Fruit fly (Drosophila melanogaster) S2 (cell line): Measurements from ENCODE around the gene beta4GalNAcTB.

Experiments
- CG8478 ChIP-seq: fragments of >200 bp; optimal IDR thresholded peaks from 2 replicates; lab custom pipeline; 2018
- CTCF ChIP-seq, 2 experiments: fragments of >200 bp; optimal IDR thresholded peaks; 2 replicates each; lab custom pipeline; 2018

DNA sequence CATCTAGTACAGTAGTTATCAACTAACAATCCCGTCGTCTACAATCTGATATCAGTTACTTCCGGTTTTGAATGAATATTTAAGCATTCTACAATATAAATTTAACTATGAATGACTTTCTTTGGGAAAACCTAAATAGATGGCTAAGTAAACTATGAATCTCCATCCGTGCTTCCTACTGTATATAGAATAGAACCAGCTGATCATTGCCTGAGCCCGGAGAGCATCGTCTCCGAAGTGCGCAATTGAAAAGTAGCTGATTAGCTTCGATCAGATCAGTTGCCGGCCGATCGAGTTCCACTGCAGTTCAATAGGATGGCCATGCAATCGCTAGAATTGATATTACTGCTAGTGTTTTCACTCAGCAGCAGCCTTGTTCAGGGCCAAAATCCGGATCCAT, 16.9 kb upstream of the beta4GalNAcTB start, which contains the start of gene CG11841:
- no peak for TF ChIP-seq CTCF (optimal IDR thresholded peaks at IDR 0.05; lab: Kevin White, UChicago)
- no peak for TF ChIP-seq CG8478
